Worm (Caenorhabditis elegans) whole organism, young adult: ENCODE measurements around the gene F43C11.4.

Source experiments
- B0336.3 ChIP-seq: fragments of 200-800 bp; sonication (Bioruptor generic); IDR thresholded peaks from 2 replicates; pipeline ENCODE4 v1.3.6; 2022; ENCODE audit warnings: missing genetic modification characterization, missing compliant biosample characterization
- F22D6.2 ChIP-seq: sonication (generic microtip); optimal IDR thresholded peaks from 2 replicates; lab custom pipeline; 2016; ENCODE audit warnings: mild to moderate bottlenecking, missing genetic modification characterization, missing compliant biosample characterization
- F33H1.4 ChIP-seq: fragments of 200-800 bp; sonication (Bioruptor generic); IDR thresholded peaks from 2 replicates; pipeline ENCODE4 v1.3.6; 2022; ENCODE audit warnings: missing genetic modification reagents, missing genetic modification characterization, missing compliant biosample characterization
- F39B2.1 ChIP-seq: fragments of 200-800 bp; sonication (Bioruptor generic); IDR thresholded peaks from 2 replicates; pipeline ENCODE4 v1.3.6; 2022; ENCODE audit warnings: missing genetic modification reagents, missing genetic modification characterization, missing compliant biosample characterization
- K11D2.4 ChIP-seq: fragments of 200-800 bp; sonication (Bioruptor generic); IDR thresholded peaks from 2 replicates; pipeline ENCODE4 v1.3.6; 2022; ENCODE audit warnings: missing genetic modification reagents, missing genetic modification characterization, missing compliant biosample characterization
- Y79H2A.3 ChIP-seq: fragments of 200-800 bp; sonication (Bioruptor generic); conservative IDR thresholded peaks from 2 replicates; pipeline ENCODE4 v1.3.6; 2022; ENCODE audit warnings: missing genetic modification reagents, missing genetic modification characterization, missing compliant biosample characterization
- Y95B8A.8 ChIP-seq: fragments of 200-800 bp; sonication (Bioruptor generic); IDR thresholded peaks from 2 replicates; pipeline ENCODE4 v1.3.6; 2022; ENCODE audit warnings: missing genetic modification reagents, missing genetic modification characterization, missing compliant biosample characterization
- aptf-2 ChIP-seq: fragments of 200-800 bp; sonication (Bioruptor generic); conservative IDR thresholded peaks from 2 replicates; pipeline ENCODE4 v1.3.6; 2022; ENCODE audit warnings: missing genetic modification reagents, missing genetic modification characterization, missing compliant biosample characterization
- atf-7 ChIP-seq: sonication (generic microtip); optimal IDR thresholded peaks from 2 replicates; lab custom pipeline; 2017; ENCODE audit warnings: mild to moderate bottlenecking, missing genetic modification characterization, missing compliant biosample characterization
- attf-6 ChIP-seq: fragments of 200-800 bp; sonication (Bioruptor generic); IDR thresholded peaks from 2 replicates; pipeline ENCODE4 v1.3.6; 2022; ENCODE audit warnings: missing genetic modification reagents, missing genetic modification characterization, missing compliant biosample characterization
- ceh-91 ChIP-seq: fragments of 200-800 bp; sonication (Bioruptor generic); IDR thresholded peaks from 2 replicates; pipeline ENCODE4 v1.3.6; 2022; ENCODE audit warnings: missing genetic modification reagents, missing genetic modification characterization, missing compliant biosample characterization
- dpl-1 ChIP-seq: fragments of 150-350 bp; optimal IDR thresholded peaks from 2 replicates; lab custom pipeline; 2014; ENCODE audit warnings: missing biosample characterization, missing genetic modification reagents, missing genetic modification characterization
- efl-1 ChIP-seq: fragments of 150-350 bp; optimal IDR thresholded peaks from 2 replicates; lab custom pipeline; 2014; ENCODE audit warnings: missing biosample characterization, missing genetic modification reagents, missing genetic modification characterization
- egl-44 ChIP-seq: fragments of 200-800 bp; sonication (Bioruptor generic); IDR thresholded peaks from 2 replicates; pipeline ENCODE4 v1.3.6; 2022; ENCODE audit warnings: missing genetic modification reagents, missing genetic modification characterization, missing compliant biosample characterization
- egrh-3 ChIP-seq: fragments of 200-800 bp; sonication (Bioruptor generic); IDR thresholded peaks from 2 replicates; pipeline ENCODE4 v1.3.6; 2022; ENCODE audit warnings: missing genetic modification reagents, missing genetic modification characterization, missing compliant biosample characterization
- gei-17 ChIP-seq: fragments of 200-800 bp; sonication (Bioruptor generic); optimal IDR thresholded peaks from 2 replicates; lab custom pipeline; 2018; ENCODE audit warnings: mild to moderate bottlenecking, missing genetic modification characterization, missing compliant biosample characterization
- hsf-1 ChIP-seq: fragments of 200-800 bp; sonication (Bioruptor generic); IDR thresholded peaks from 2 replicates; pipeline ENCODE4 v1.3.6; 2022; ENCODE audit warnings: missing genetic modification reagents, missing genetic modification characterization, missing compliant biosample characterization
- let-526 ChIP-seq: fragments of 200-800 bp; sonication (Bioruptor generic); IDR thresholded peaks from 2 replicates; pipeline ENCODE4 v1.3.6; 2022; ENCODE audit warnings: missing genetic modification reagents, missing genetic modification characterization, missing compliant biosample characterization
- let-607 ChIP-seq, 2 experiments: fragments of 200-800 bp in 1 of 2; sonication (Bioruptor generic) in 1 of 2; sonication (generic microtip) in 1 of 2; optimal IDR thresholded peaks; 2 replicates each; lab custom pipeline; 2016 to 2018; ENCODE audit warnings: mild to moderate bottlenecking in 2 of 2, missing compliant biosample characterization in 2 of 2, missing genetic modification characterization in 2 of 2, moderate library complexity in 2 of 2, missing genotype in 1 of 2
- lsl-1 ChIP-seq: fragments of 200-800 bp; sonication (Bioruptor generic); optimal IDR thresholded peaks from 2 replicates; lab custom pipeline; 2018; ENCODE audit warnings: mild to moderate bottlenecking, missing genetic modification characterization, moderate library complexity, missing compliant biosample characterization
- lsy-27 ChIP-seq: sonication (generic microtip); optimal IDR thresholded peaks from 2 replicates; lab custom pipeline; 2017; ENCODE audit warnings: missing genetic modification characterization, mild to moderate bottlenecking, missing compliant biosample characterization, antibody characterized with exemption, missing genotype, borderline replicate concordance; ENCODE audit not compliant: insufficient read depth
- mcd-1 ChIP-seq: fragments of 200-800 bp; sonication (Bioruptor generic); IDR thresholded peaks from 2 replicates; pipeline ENCODE4 v1.3.6; 2022; ENCODE audit warnings: missing genetic modification reagents, missing genetic modification characterization, missing compliant biosample characterization
- rcor-1 ChIP-seq: fragments of 200-800 bp; sonication (Bioruptor generic); IDR thresholded peaks from 2 replicates; pipeline ENCODE4 v1.3.6; 2022; ENCODE audit warnings: missing genetic modification reagents, missing genetic modification characterization, missing compliant biosample characterization
- rpc-1 ChIP-seq, 2 experiments: fragments of 150-350 bp in 1 of 2; sonication (generic microtip) in 1 of 2; optimal IDR thresholded peaks; 2 replicates each; lab custom pipeline; 2014 to 2018; ENCODE audit warnings: missing biosample characterization in 1 of 2, missing genetic modification characterization in 1 of 2, missing genetic modification reagents in 1 of 2, missing genotype in 1 of 2
- snpc-1.1 ChIP-seq: sonication (generic microtip); optimal IDR thresholded peaks from 2 replicates; lab custom pipeline; 2017; ENCODE audit warnings: missing genetic modification characterization, mild to moderate bottlenecking, missing compliant biosample characterization, antibody characterized with exemption, moderate library complexity, missing genotype, missing genetic modification reagents; ENCODE audit not compliant: insufficient read depth
- snpc-1.3 ChIP-seq: sonication (generic microtip); optimal IDR thresholded peaks from 2 replicates; lab custom pipeline; 2017; ENCODE audit warnings: missing genetic modification characterization, mild to moderate bottlenecking, missing compliant biosample characterization, antibody characterized with exemption, moderate library complexity, missing genotype, missing genetic modification reagents; ENCODE audit not compliant: insufficient read depth
- somi-1 ChIP-seq: fragments of 200-800 bp; sonication (Bioruptor generic); optimal IDR thresholded peaks from 2 replicates; lab custom pipeline; 2018; ENCODE audit warnings: mild to moderate bottlenecking, missing genetic modification characterization, missing compliant biosample characterization
- xnd-1 ChIP-seq: sonication (generic microtip); optimal IDR thresholded peaks from 2 replicates; lab custom pipeline; 2016; ENCODE audit warnings: missing genotype, missing genetic modification reagents, missing genetic modification characterization, missing compliant biosample characterization
- zim-3 ChIP-seq: sonication (generic microtip); optimal IDR thresholded peaks from 2 replicates; lab custom pipeline; 2017; ENCODE audit warnings: mild to moderate bottlenecking, missing genetic modification characterization, moderate library complexity, missing compliant biosample characterization

F43C11.4 gene

DNA sequence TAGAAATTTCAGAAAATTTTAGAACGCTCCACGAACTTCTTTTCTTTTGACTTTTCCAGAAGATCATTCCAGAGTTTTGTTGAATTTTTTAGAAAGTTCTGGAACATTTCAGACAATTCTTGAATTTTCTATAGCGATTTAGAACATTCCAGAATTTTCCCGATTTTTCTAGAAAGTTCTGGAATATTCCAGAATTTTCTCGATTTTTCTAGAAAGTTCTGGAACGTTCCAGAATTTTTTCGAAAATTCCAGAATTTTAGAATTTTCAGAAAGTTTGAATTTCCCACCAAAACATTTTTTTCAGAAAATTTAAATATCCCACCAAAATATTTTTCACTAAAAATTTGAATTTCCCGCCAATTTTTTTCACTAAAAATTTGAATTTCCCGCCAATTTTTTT is 1.2 kb downstream of the F43C11.4 start:
- TF ChIP-seq hsf-1 (GFP tag; lab: Robert Waterston, UW), result peak; percentile 93

DNA sequence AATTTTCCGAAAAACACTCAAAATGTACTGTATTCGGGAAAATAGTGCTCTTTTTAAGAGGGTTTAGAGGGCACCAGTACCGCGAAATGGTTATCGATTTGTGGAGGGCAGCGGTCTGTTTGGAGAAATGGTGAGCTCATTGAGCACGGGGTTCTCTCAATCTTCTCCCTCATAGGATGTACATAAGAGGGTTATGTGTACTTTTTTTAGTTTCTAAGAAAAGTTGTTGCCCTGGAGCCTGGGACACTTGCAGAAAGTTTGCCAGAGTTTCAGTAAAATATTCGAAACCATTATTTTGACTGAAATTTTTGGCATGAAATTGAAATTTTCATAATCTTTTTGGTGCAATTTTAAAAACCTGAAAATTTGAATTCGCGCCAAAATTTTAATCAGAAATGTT is 5.8 kb downstream of the F43C11.4 start, which contains the start of gene F43C11.10:
F43C11.10 (minus strand) TSS at position 101 of the 400 bp plus-strand sequence.
- no peak for TF ChIP-seq F33H1.4 (GFP tag; lab: Robert Waterston, UW)
- TF ChIP-seq lsy-27 (tag; lab: Kevin White, UChicago), result no peak
- no peak for TF ChIP-seq xnd-1 (tag; lab: Kevin White, UChicago)
- no peak for TF ChIP-seq snpc-1.1 (tag; lab: Kevin White, UChicago)
- no peak for TF ChIP-seq atf-7 (tag; lab: Kevin White, UChicago)
- TF ChIP-seq gei-17 (GFP tag; lab: Kevin White, UChicago), result no peak

DNA sequence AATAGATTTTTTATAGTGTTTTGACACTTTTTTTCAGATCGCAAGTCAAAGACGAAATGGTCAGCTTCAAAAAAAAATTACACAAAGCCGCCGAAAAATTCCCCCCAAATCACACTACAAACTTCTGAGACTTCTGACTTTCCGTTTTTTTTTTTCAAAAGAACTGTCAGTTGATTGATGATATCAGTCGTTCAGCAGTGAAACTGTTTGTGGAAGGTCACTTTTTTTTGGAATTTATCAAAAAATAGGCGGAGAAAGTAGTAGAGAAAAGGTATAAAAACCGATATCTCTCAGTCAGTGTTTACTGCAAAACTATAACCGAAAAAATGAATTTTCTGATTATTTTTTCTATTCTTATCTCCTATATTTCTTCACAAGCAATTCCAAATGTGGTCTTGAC is 6.2 kb downstream of the F43C11.4 start, which contains the start of gene F43C11.3:
F43C11.3 (plus strand) TSS at position 301 of the 400 bp plus-strand sequence.
- no peak for TF ChIP-seq efl-1 (GFP tag; lab: Kevin White, UChicago)
- no peak for TF ChIP-seq zim-3

DNA sequence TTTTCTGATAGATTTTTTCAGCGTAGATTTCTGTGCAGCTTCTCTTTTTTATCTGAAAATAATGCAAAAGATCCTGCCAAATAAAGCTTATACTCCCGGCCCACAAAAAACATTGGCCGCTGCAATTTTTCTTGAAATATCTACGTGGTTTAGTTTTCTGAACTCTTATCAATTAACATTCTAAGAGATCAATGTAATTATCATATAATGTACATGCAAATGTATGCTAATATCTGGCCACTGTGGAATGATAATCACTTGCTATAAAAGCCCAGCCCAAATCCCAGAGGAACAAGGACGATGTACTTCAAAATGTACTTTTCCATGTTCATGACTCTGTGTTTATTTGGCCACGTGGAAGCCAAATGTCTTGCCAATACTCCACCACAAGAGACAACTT is 7.7 kb downstream of the F43C11.4 start, which contains the start of gene F43C11.2:
F43C11.2 (plus strand) TSS at position 301 of the 400 bp plus-strand sequence.
- no peak for TF ChIP-seq attf-6 (GFP tag; lab: Robert Waterston, UW)
- TF ChIP-seq let-607 (tag; optimal IDR thresholded peaks at IDR 0.05; lab: Kevin White, UChicago), result no peak
- no peak for TF ChIP-seq egrh-3 (GFP tag; lab: Robert Waterston, UW)
- TF ChIP-seq K11D2.4, result no peak
- no peak for TF ChIP-seq egl-44 (GFP tag; lab: Robert Waterston, UW)
- TF ChIP-seq lsl-1 (GFP tag; lab: Kevin White, UChicago), result no peak
- no peak for TF ChIP-seq rcor-1 (GFP tag; lab: Robert Waterston, UW)
- no peak for TF ChIP-seq let-526 (GFP tag; lab: Robert Waterston, UW)
- no peak for TF ChIP-seq F22D6.2 (tag; lab: Kevin White, UChicago)
- no peak for TF ChIP-seq B0336.3 (GFP tag; lab: Robert Waterston, UW)
- no peak for TF ChIP-seq ceh-91 (GFP tag; lab: Robert Waterston, UW)
- no peak for TF ChIP-seq somi-1

- TF ChIP-seq Y79H2A.3 (GFP tag; lab: Robert Waterston, UW) (no peak), mcd-1 (no peak), Y95B8A.8 (GFP tag; lab: Robert Waterston, UW) (no peak), F39B2.1 (GFP tag; lab: Robert Waterston, UW) (no peak), dpl-1 (no peak), rpc-1 (optimal IDR thresholded peaks at IDR 0.05; lab: Kevin White, UChicago) (no peak), rpc-1 (tag; optimal IDR thresholded peaks at IDR 0.05; lab: Kevin White, UChicago) (no peak), snpc-1.3 (tag; lab: Kevin White, UChicago) (no peak), aptf-2 (GFP tag; lab: Robert Waterston, UW) (no peak), lsl-1 (GFP tag; lab: Kevin White, UChicago) (no peak)
Observed at ce11 chrII:2356795-2357194, 10.0 kb downstream of the F43C11.4 start, which contains the start of gene F43C11.1. Gene F43C11.1, plus strand, starts transcription at chrII:2357095.
